Worm (Caenorhabditis elegans) whole organism, L1 larva: Measurements from ENCODE around the gene bcl-7.

ENCODE experiments used
- aly-2 ChIP-seq: fragments of 150-350 bp; optimal IDR thresholded peaks from 2 replicates; lab custom pipeline; 2014; ENCODE audit warnings: missing biosample characterization, missing genetic modification characterization
- elt-3 ChIP-seq, 6 experiments: fragments of 150-350 bp in 1 of 6; sonication (generic microtip); optimal IDR thresholded peaks; 2 replicates each; lab custom pipeline; 2017 to 2018; ENCODE audit warnings: missing biosample characterization in 6 of 6, missing genetic modification characterization in 6 of 6, inconsistent platforms in 1 of 6
- fkh-10 ChIP-seq: sonication (generic microtip); optimal IDR thresholded peaks from 2 replicates; lab custom pipeline; 2017; ENCODE audit warnings: missing biosample characterization, missing genetic modification reagents, missing genetic modification characterization
- fkh-8 ChIP-seq: sonication (generic microtip); optimal IDR thresholded peaks from 2 replicates; lab custom pipeline; 2016; ENCODE audit warnings: mild to moderate bottlenecking, missing genetic modification characterization, missing compliant biosample characterization
- lin-13 ChIP-seq: fragments of 150-350 bp; optimal IDR thresholded peaks from 2 replicates; lab custom pipeline; 2014; ENCODE audit warnings: missing biosample characterization, missing genetic modification reagents, missing genetic modification characterization
- lin-39 ChIP-seq: fragments of 150-350 bp; optimal IDR thresholded peaks from 2 replicates; lab custom pipeline; 2014; ENCODE audit warnings: missing biosample characterization, missing genetic modification reagents, missing genetic modification characterization
- mep-1 ChIP-seq: fragments of 150-350 bp; optimal IDR thresholded peaks from 2 replicates; lab custom pipeline; 2014; ENCODE audit warnings: missing biosample characterization, missing genetic modification characterization
- nhr-11 ChIP-seq: fragments of 150-350 bp; optimal IDR thresholded peaks from 2 replicates; lab custom pipeline; 2014; ENCODE audit warnings: missing biosample characterization, missing genetic modification characterization
- nhr-12 ChIP-seq: sonication (generic microtip); optimal IDR thresholded peaks from 2 replicates; lab custom pipeline; 2017; ENCODE audit warnings: missing biosample characterization, missing genetic modification characterization
- nhr-77 ChIP-seq: fragments of 150-350 bp; optimal IDR thresholded peaks from 2 replicates; lab custom pipeline; 2014; ENCODE audit warnings: missing biosample characterization, missing genetic modification characterization
- skn-1 ChIP-seq: fragments of 150-350 bp; optimal IDR thresholded peaks from 2 replicates; lab custom pipeline; 2014; ENCODE audit warnings: missing biosample characterization, missing genetic modification characterization
- unc-62 ChIP-seq: fragments of 150-350 bp; optimal IDR thresholded peaks from 2 replicates; lab custom pipeline; 2014; ENCODE audit warnings: missing biosample characterization, missing genetic modification reagents, missing genetic modification characterization
- zag-1 ChIP-seq: fragments of 150-350 bp; optimal IDR thresholded peaks from 2 replicates; lab custom pipeline; 2014; ENCODE audit warnings: missing biosample characterization, missing genetic modification characterization

DNA sequence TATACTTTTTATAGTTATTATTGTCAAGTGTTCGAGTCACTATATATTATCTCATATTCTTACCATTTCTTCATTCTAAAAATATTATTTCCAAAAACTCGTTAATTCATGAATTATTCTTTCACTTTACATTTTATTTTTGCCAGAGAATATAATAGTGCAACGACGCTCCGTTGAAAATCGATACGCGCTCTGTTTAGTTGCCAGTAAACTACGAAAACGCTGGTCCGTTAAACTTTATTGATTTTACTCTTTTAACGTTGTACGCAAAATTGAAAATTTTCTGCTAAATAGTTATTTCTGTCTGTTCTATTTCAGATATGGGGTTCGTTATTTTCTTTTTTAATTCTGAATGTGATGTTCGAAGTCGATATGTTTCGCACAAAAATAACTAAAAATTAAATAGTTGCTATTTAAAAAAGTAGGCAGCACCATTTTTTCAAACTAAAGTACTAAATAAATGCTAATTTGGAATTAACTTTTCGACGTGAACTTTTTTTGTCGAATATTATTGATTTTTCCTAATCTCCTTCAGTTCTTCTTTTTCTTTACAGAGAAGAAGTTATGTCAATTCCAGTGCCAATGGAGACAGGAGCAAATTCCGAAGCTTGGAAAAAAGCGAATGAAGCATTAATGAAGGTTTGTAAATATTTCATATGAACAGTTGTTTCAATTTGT, 46.5 kb upstream of the bcl-7 start, which contains the start of gene hpo-10:
- TF ChIP-seq nhr-11, result no peak
- TF ChIP-seq skn-1, result no peak
- TF ChIP-seq aly-2, result no peak
- no peak for TF ChIP-seq fkh-8 (tag; lab: Kevin White, UChicago)
- no peak for TF ChIP-seq lin-39 (tag; lab: Kevin White, UChicago)
- no peak for TF ChIP-seq zag-1 (tag; lab: Kevin White, UChicago)
- TF ChIP-seq lin-13, result no peak
- no peak for TF ChIP-seq nhr-12 (tag; lab: Kevin White, UChicago)
- no peak for TF ChIP-seq mep-1 (tag; lab: Kevin White, UChicago)
- TF ChIP-seq nhr-77 (tag; lab: Kevin White, UChicago), result no peak
- no peak for TF ChIP-seq fkh-10 (GFP tag; lab: Kevin White, UChicago)
- TF ChIP-seq unc-62 (GFP tag; lab: Kevin White, UChicago), result no peak
- TF ChIP-seq elt-3 (tag; optimal IDR thresholded peaks at IDR 0.05; lab: Kevin White, UChicago), result no peak
